Worm (Caenorhabditis elegans) whole organism, L2 larva: ENCODE measurements around the gene C09H10.5.
A peak's percentile ranks its signal among the peaks of the same experiment; 100 is the strongest.

Source experiments
- C34F6.9 ChIP-seq: fragments of 150-350 bp; optimal IDR thresholded peaks from 2 replicates; lab custom pipeline; 2014; ENCODE audit warnings: missing biosample characterization, missing genetic modification characterization
- Y55F3AM.14 ChIP-seq: fragments of 200-800 bp; sonication (Bioruptor generic); optimal IDR thresholded peaks from 2 replicates; lab custom pipeline; 2018; ENCODE audit warnings: mild to moderate bottlenecking, missing genetic modification characterization, missing compliant biosample characterization
- ZK546.5 ChIP-seq: sonication (generic microtip); optimal IDR thresholded peaks from 2 replicates; lab custom pipeline; 2017; ENCODE audit warnings: missing biosample characterization, missing genetic modification characterization
- aly-2 ChIP-seq: fragments of 150-350 bp; optimal IDR thresholded peaks from 2 replicates; lab custom pipeline; 2014; ENCODE audit warnings: missing biosample characterization, missing genetic modification characterization
- ama-1 ChIP-seq: fragments of 150-350 bp; optimal IDR thresholded peaks from 2 replicates; lab custom pipeline; 2018; ENCODE audit warnings: inconsistent platforms
- ceh-16 ChIP-seq: fragments of 150-350 bp; optimal IDR thresholded peaks from 2 replicates; lab custom pipeline; 2014; ENCODE audit warnings: missing biosample characterization, missing genetic modification characterization
- ceh-82 ChIP-seq: fragments of 150-350 bp; optimal IDR thresholded peaks from 2 replicates; lab custom pipeline; 2014; ENCODE audit warnings: missing biosample characterization, missing genetic modification characterization
- dmd-4 ChIP-seq: sonication (generic microtip); optimal IDR thresholded peaks from 2 replicates; lab custom pipeline; 2017; ENCODE audit warnings: missing biosample characterization, missing genetic modification characterization
- egl-27 ChIP-seq: sonication (generic microtip); optimal IDR thresholded peaks from 3 replicates; lab custom pipeline; 2017; ENCODE audit warnings: missing biosample characterization, missing genetic modification reagents, missing genetic modification characterization
- elt-3 ChIP-seq: sonication (generic microtip); optimal IDR thresholded peaks from 2 replicates; lab custom pipeline; 2017; ENCODE audit warnings: missing biosample characterization, missing genetic modification characterization
- fos-1 ChIP-seq: fragments of 150-350 bp; optimal IDR thresholded peaks from 2 replicates; lab custom pipeline; 2014; ENCODE audit warnings: missing biosample characterization, missing genetic modification characterization
- gmeb-1 ChIP-seq: fragments of 150-350 bp; optimal IDR thresholded peaks from 2 replicates; lab custom pipeline; 2014; ENCODE audit warnings: missing biosample characterization, missing genetic modification characterization
- lin-11 ChIP-seq: fragments of 150-350 bp; sonication (generic microtip); optimal IDR thresholded peaks from 2 replicates; lab custom pipeline; 2014; ENCODE audit warnings: missing biosample characterization, missing genetic modification characterization, inconsistent platforms, mixed read lengths
- lin-13 ChIP-seq: fragments of 150-350 bp; optimal IDR thresholded peaks from 2 replicates; lab custom pipeline; 2014; ENCODE audit warnings: missing biosample characterization, missing genetic modification reagents, missing genetic modification characterization
- lsy-2 ChIP-seq, 2 experiments: fragments of 150-350 bp in 1 of 2; sonication (generic microtip) in 1 of 2; optimal IDR thresholded peaks; 2 replicates each; lab custom pipeline; 2014 to 2017; ENCODE audit warnings: missing biosample characterization in 2 of 2, missing genetic modification characterization in 2 of 2
- mab-5 ChIP-seq: fragments of 150-350 bp; optimal IDR thresholded peaks from 2 replicates; lab custom pipeline; 2014; ENCODE audit warnings: missing biosample characterization, missing genetic modification characterization
- mbf-1 ChIP-seq: sonication (generic microtip); optimal IDR thresholded peaks from 2 replicates; lab custom pipeline; 2017; ENCODE audit warnings: missing biosample characterization, missing genetic modification characterization
- mdl-1 ChIP-seq, 2 experiments: fragments of 150-350 bp in 1 of 2; sonication (generic microtip) in 1 of 2; optimal IDR thresholded peaks; 2 replicates each; lab custom pipeline; 2017; ENCODE audit warnings: missing biosample characterization in 2 of 2, missing genetic modification characterization in 2 of 2
- nhr-10 ChIP-seq: sonication (generic microtip); optimal IDR thresholded peaks from 2 replicates; lab custom pipeline; 2017; ENCODE audit warnings: missing biosample characterization, missing genetic modification characterization
- nhr-11 ChIP-seq: fragments of 150-350 bp; optimal IDR thresholded peaks from 2 replicates; lab custom pipeline; 2014; ENCODE audit warnings: missing biosample characterization, missing genetic modification characterization
- nhr-12 ChIP-seq: fragments of 150-350 bp; optimal IDR thresholded peaks from 2 replicates; lab custom pipeline; 2014; ENCODE audit warnings: missing biosample characterization, missing genetic modification characterization
- nhr-129 ChIP-seq: fragments of 150-350 bp; optimal IDR thresholded peaks from 2 replicates; lab custom pipeline; 2014; ENCODE audit warnings: missing biosample characterization, missing genetic modification characterization
- nhr-21 ChIP-seq: fragments of 150-350 bp; optimal IDR thresholded peaks from 2 replicates; lab custom pipeline; 2014; ENCODE audit warnings: missing biosample characterization, missing genetic modification characterization
- nhr-237 ChIP-seq: fragments of 150-350 bp; optimal IDR thresholded peaks from 2 replicates; lab custom pipeline; 2014; ENCODE audit warnings: missing biosample characterization, missing genetic modification characterization
- nhr-25 ChIP-seq: fragments of 150-350 bp; sonication (generic microtip); optimal IDR thresholded peaks from 3 replicates; lab custom pipeline; 2014; ENCODE audit warnings: missing biosample characterization, missing genetic modification characterization
- nhr-6 ChIP-seq: fragments of 150-350 bp; optimal IDR thresholded peaks from 2 replicates; lab custom pipeline; 2014; ENCODE audit warnings: missing biosample characterization, missing genetic modification characterization
- peb-1 ChIP-seq: fragments of 150-350 bp; optimal IDR thresholded peaks from 2 replicates; lab custom pipeline; 2014; ENCODE audit warnings: missing biosample characterization, missing genetic modification characterization
- skn-1 ChIP-seq: sonication (generic microtip); optimal IDR thresholded peaks from 2 replicates; lab custom pipeline; 2017; ENCODE audit warnings: missing biosample characterization, missing genetic modification characterization
- sma-3 ChIP-seq: sonication (generic microtip); optimal IDR thresholded peaks from 2 replicates; lab custom pipeline; 2016; ENCODE audit warnings: missing genetic modification reagents, missing genetic modification characterization, missing compliant biosample characterization
- unc-55 ChIP-seq: fragments of 150-350 bp; sonication (generic microtip); optimal IDR thresholded peaks from 3 replicates; lab custom pipeline; 2014; ENCODE audit warnings: missing biosample characterization, missing genetic modification reagents, missing genetic modification characterization
- unc-62 ChIP-seq: fragments of 150-350 bp; optimal IDR thresholded peaks from 2 replicates; lab custom pipeline; 2014; ENCODE audit warnings: missing biosample characterization, missing genetic modification reagents, missing genetic modification characterization
- zag-1 ChIP-seq: fragments of 150-350 bp; optimal IDR thresholded peaks from 2 replicates; lab custom pipeline; 2014; ENCODE audit warnings: missing biosample characterization, missing genetic modification characterization
- ztf-1 ChIP-seq: fragments of 200-800 bp; sonication (Bioruptor generic); conservative IDR thresholded peaks from 2 replicates; pipeline ENCODE4 v1.3.6; 2022; ENCODE audit warnings: missing genetic modification characterization, missing compliant biosample characterization
- ztf-11 ChIP-seq: sonication (generic microtip); optimal IDR thresholded peaks from 2 replicates; lab custom pipeline; 2017; ENCODE audit warnings: missing biosample characterization, missing genetic modification characterization

C09H10.5 gene

ce11 chrII:11064191-11064695, 39.3 kb downstream of the C09H10.5 start:
- no peak for TF ChIP-seq ama-1 (lab: Kevin White, UChicago)

ce11 chrII:11057256-11057655, 46.3 kb downstream of the C09H10.5 start:
- TF ChIP-seq dmd-4 (tag; lab: Kevin White, UChicago) (no peak), sma-3 (peak; percentile 7)

ce11 chrII:11055223-11055622, 48.3 kb downstream of the C09H10.5 start, which contains the start of gene F45E10.2:
Gene F45E10.2 (minus strand): TSS chrII:11055323.
- TF ChIP-seq ztf-1 (GFP tag; lab: Robert Waterston, UW): no peak
- no peak for TF ChIP-seq gmeb-1 (tag; lab: Kevin White, UChicago)
- TF ChIP-seq peb-1 (tag; lab: Kevin White, UChicago): no peak
- no peak for TF ChIP-seq zag-1
- TF ChIP-seq ztf-11 (tag; lab: Kevin White, UChicago): no peak
- no peak for TF ChIP-seq lin-13
- TF ChIP-seq nhr-10 (tag; lab: Kevin White, UChicago): no peak
- no peak for TF ChIP-seq nhr-129 (tag; lab: Kevin White, UChicago)
- no peak for TF ChIP-seq elt-3
- TF ChIP-seq nhr-25 (tag; lab: Kevin White, UChicago): no peak
- no peak for TF ChIP-seq mdl-1 (tag; optimal IDR thresholded peaks at IDR 0.05; lab: Kevin White, UChicago)
- TF ChIP-seq nhr-6 (tag; lab: Kevin White, UChicago): no peak
- TF ChIP-seq skn-1 (tag; lab: Kevin White, UChicago): no peak
- no peak for TF ChIP-seq fos-1
- no peak for TF ChIP-seq nhr-12
- TF ChIP-seq nhr-11 (tag; lab: Kevin White, UChicago): no peak
- TF ChIP-seq mab-5: no peak
- TF ChIP-seq lin-11: no peak
- TF ChIP-seq, all 48 proteins: peak for 0

ce11 chrII:11052526-11052925, 51.0 kb downstream of the C09H10.5 start:
- no peak for TF ChIP-seq lin-13
- no peak for TF ChIP-seq ceh-16 (tag; lab: Kevin White, UChicago)
- no peak for TF ChIP-seq elt-3
- no peak for TF ChIP-seq dmd-4 (tag; lab: Kevin White, UChicago)
- TF ChIP-seq zag-1: no peak
- no peak for TF ChIP-seq fos-1
- no peak for TF ChIP-seq nhr-129 (tag; lab: Kevin White, UChicago)
- no peak for TF ChIP-seq ZK546.5
- no peak for TF ChIP-seq ceh-82 (tag; lab: Kevin White, UChicago)
- TF ChIP-seq unc-62: no peak
- no peak for TF ChIP-seq mbf-1 (tag; lab: Kevin White, UChicago)
- TF ChIP-seq C34F6.9: no peak
- no peak for TF ChIP-seq ztf-1 (GFP tag; lab: Robert Waterston, UW)
- no peak for TF ChIP-seq peb-1 (tag; lab: Kevin White, UChicago)
- no peak for TF ChIP-seq lsy-2 (tag; optimal IDR thresholded peaks at IDR 0.05; lab: Kevin White, UChicago)
- no peak for TF ChIP-seq unc-55 (GFP tag; lab: Kevin White, UChicago)
- TF ChIP-seq nhr-21 (tag; lab: Kevin White, UChicago): no peak
- TF ChIP-seq, all 48 proteins: peak for 0

ce11 chrII:11050678-11051077, 52.9 kb downstream of the C09H10.5 start:
- TF ChIP-seq nhr-237 (tag; lab: Kevin White, UChicago) (no peak), aly-2 (tag; lab: Kevin White, UChicago) (no peak), Y55F3AM.14 (GFP tag; lab: Kevin White, UChicago) (no peak), nhr-11 (tag; lab: Kevin White, UChicago) (no peak), egl-27 (tag; lab: Kevin White, UChicago) (no peak), mbf-1 (tag; lab: Kevin White, UChicago) (no peak), ceh-82 (tag; lab: Kevin White, UChicago) (no peak), sma-3 (no peak), nhr-10 (tag; lab: Kevin White, UChicago) (no peak), nhr-129 (tag; lab: Kevin White, UChicago) (no peak), zag-1 (no peak)
